Worm (Caenorhabditis elegans) whole organism, midembryonic: ENCODE data around the gene H37A05.2.

Experiments used
- T22C8.4 ChIP-seq: fragments of 200-800 bp; sonication (Bioruptor generic); IDR thresholded peaks from 2 replicates; pipeline ENCODE4 v1.3.6; 2022; ENCODE audit warnings: missing genetic modification characterization, missing compliant biosample characterization
- cog-1 ChIP-seq: sonication (generic microtip); optimal IDR thresholded peaks from 2 replicates; lab custom pipeline; 2016; ENCODE audit warnings: missing genetic modification characterization, missing compliant biosample characterization
- flt-1 ChIP-seq: fragments of 200-800 bp; sonication (Bioruptor generic); IDR thresholded peaks from 2 replicates; pipeline ENCODE4 v1.3.6; 2022; ENCODE audit warnings: missing genetic modification characterization, missing compliant biosample characterization
- klf-2 ChIP-seq: fragments of 200-800 bp; sonication (Bioruptor generic); conservative IDR thresholded peaks from 2 replicates; pipeline ENCODE4 v1.3.6; 2022; ENCODE audit warnings: missing genetic modification reagents, missing genetic modification characterization, missing compliant biosample characterization
- med-1 ChIP-seq: sonication (generic microtip); optimal IDR thresholded peaks from 2 replicates; lab custom pipeline; 2017; ENCODE audit warnings: missing genetic modification characterization, mild to moderate bottlenecking, missing compliant biosample characterization, antibody characterized with exemption, missing genetic modification reagents; ENCODE audit not compliant: insufficient read depth
- ref-1 ChIP-seq: fragments of 200-800 bp; sonication (Bioruptor generic); conservative IDR thresholded peaks from 2 replicates; pipeline ENCODE4 v1.3.6; 2022; ENCODE audit warnings: missing genetic modification reagents, missing genetic modification characterization, missing compliant biosample characterization
- tab-1 ChIP-seq: fragments of 200-800 bp; sonication (Bioruptor generic); IDR thresholded peaks from 2 replicates; pipeline ENCODE4 v1.3.6; 2022; ENCODE audit warnings: missing genetic modification characterization, missing compliant biosample characterization
- ztf-23 ChIP-seq: fragments of 200-800 bp; sonication (Bioruptor generic); IDR thresholded peaks from 2 replicates; pipeline ENCODE4 v1.3.6; 2022; ENCODE audit warnings: missing genetic modification reagents, missing genetic modification characterization, missing compliant biosample characterization
- ztf-29 ChIP-seq: fragments of 200-800 bp; sonication (Bioruptor generic); IDR thresholded peaks from 2 replicates; pipeline ENCODE4 v1.3.6; 2022; ENCODE audit warnings: missing genetic modification reagents, missing genetic modification characterization, missing compliant biosample characterization

H37A05.2 gene

ce11 chrV:13634149-13634548 lies at the start of gene H37A05.2:
TSS of gene H37A05.2 (minus strand) at chrV:13634249.
- TF ChIP-seq ref-1 (GFP tag; lab: Robert Waterston, UW), result no peak
- no peak for TF ChIP-seq cog-1 (tag; lab: Kevin White, UChicago)
- TF ChIP-seq flt-1 (GFP tag; lab: Robert Waterston, UW), result no peak
- TF ChIP-seq med-1 (GFP tag; lab: Kevin White, UChicago), result no peak
- no peak for TF ChIP-seq ztf-29
- TF ChIP-seq ztf-23 (GFP tag; lab: Robert Waterston, UW), result no peak
- no peak for TF ChIP-seq klf-2 (GFP tag; lab: Robert Waterston, UW)
- no peak for TF ChIP-seq tab-1 (GFP tag; lab: Robert Waterston, UW)
- no peak for TF ChIP-seq T22C8.4

ce11 chrV:13681445-13681844 lies 47.4 kb upstream of the H37A05.2 start:
- TF ChIP-seq ref-1 (GFP tag; lab: Robert Waterston, UW), result no peak
- TF ChIP-seq flt-1 (GFP tag; lab: Robert Waterston, UW), result no peak
- TF ChIP-seq ztf-23 (GFP tag; lab: Robert Waterston, UW), result no peak
- no peak for TF ChIP-seq tab-1 (GFP tag; lab: Robert Waterston, UW)
- no peak for TF ChIP-seq med-1 (GFP tag; lab: Kevin White, UChicago)
- TF ChIP-seq cog-1 (tag; lab: Kevin White, UChicago), result no peak
- TF ChIP-seq T22C8.4, result no peak
- no peak for TF ChIP-seq klf-2 (GFP tag; lab: Robert Waterston, UW)
- TF ChIP-seq ztf-29, result no peak

ce11 chrV:13679859-13680258 lies 45.8 kb upstream of the H37A05.2 start:
- TF ChIP-seq tab-1 (GFP tag; lab: Robert Waterston, UW) (no peak), ztf-29 (no peak), ref-1 (GFP tag; lab: Robert Waterston, UW) (no peak), ztf-23 (GFP tag; lab: Robert Waterston, UW) (no peak), flt-1 (GFP tag; lab: Robert Waterston, UW) (no peak), cog-1 (tag; lab: Kevin White, UChicago) (no peak), klf-2 (GFP tag; lab: Robert Waterston, UW) (no peak), med-1 (GFP tag; lab: Kevin White, UChicago) (no peak), T22C8.4 (no peak)

- peak; percentile 77 for TF ChIP-seq cog-1 (tag; lab: Kevin White, UChicago)
- TF ChIP-seq ztf-23 (GFP tag; lab: Robert Waterston, UW), result no peak
Observed at ce11 chrV:13678542-13678941, 44.5 kb upstream of the H37A05.2 start, which contains the start of the genes tag-65 and ccz-1. TSS of gene tag-65 (minus strand) at chrV:13678587. TSS of gene ccz-1 (plus strand) at chrV:13678875.

- TF ChIP-seq ztf-29, result no peak
- no peak for TF ChIP-seq tab-1 (GFP tag; lab: Robert Waterston, UW)
- TF ChIP-seq ztf-23 (GFP tag; lab: Robert Waterston, UW), result no peak
- TF ChIP-seq klf-2 (GFP tag; lab: Robert Waterston, UW), result no peak
- no peak for TF ChIP-seq ref-1 (GFP tag; lab: Robert Waterston, UW)
- no peak for TF ChIP-seq cog-1 (tag; lab: Kevin White, UChicago)
- TF ChIP-seq T22C8.4, result no peak
- TF ChIP-seq flt-1 (GFP tag; lab: Robert Waterston, UW), result no peak
- TF ChIP-seq med-1 (GFP tag; lab: Kevin White, UChicago), result no peak
Observed at ce11 chrV:13671911-13672639, 38.0 kb upstream of the H37A05.2 start, which contains the start of the genes mip-2 and F58G11.4. TSS of gene mip-2 (minus strand) at chrV:13671958. TSS of gene F58G11.4 (plus strand) at chrV:13672589.

ce11 chrV:13669170-13669569 lies 35.1 kb upstream of the H37A05.2 start:
- TF ChIP-seq ref-1 (GFP tag; lab: Robert Waterston, UW) (no peak), tab-1 (GFP tag; lab: Robert Waterston, UW) (no peak), med-1 (GFP tag; lab: Kevin White, UChicago) (no peak), cog-1 (tag; lab: Kevin White, UChicago) (no peak), flt-1 (GFP tag; lab: Robert Waterston, UW) (no peak), ztf-29 (no peak), ztf-23 (GFP tag; lab: Robert Waterston, UW) (no peak), T22C8.4 (no peak), klf-2 (GFP tag; lab: Robert Waterston, UW) (no peak)

ce11 chrV:13668337-13668736 lies 34.3 kb upstream of the H37A05.2 start:
- TF ChIP-seq tab-1 (GFP tag; lab: Robert Waterston, UW), result 0 out of 2 replicates have a peak, but pooled peaks have one; percentile 23
- no peak for TF ChIP-seq cog-1 (tag; lab: Kevin White, UChicago)
- no peak for TF ChIP-seq ztf-29
- TF ChIP-seq med-1 (GFP tag; lab: Kevin White, UChicago), result no peak
- peak; percentile 57; the same call in 1 of the 2 replicates for TF ChIP-seq flt-1 (GFP tag; lab: Robert Waterston, UW)
- no peak for TF ChIP-seq T22C8.4
- TF ChIP-seq ref-1 (GFP tag; lab: Robert Waterston, UW), result no peak
- no peak for TF ChIP-seq klf-2 (GFP tag; lab: Robert Waterston, UW)
- TF ChIP-seq ztf-23 (GFP tag; lab: Robert Waterston, UW), result no peak

- TF ChIP-seq cog-1 (tag; lab: Kevin White, UChicago), result no peak
- no peak for TF ChIP-seq ztf-29
- no peak for TF ChIP-seq klf-2 (GFP tag; lab: Robert Waterston, UW)
- no peak for TF ChIP-seq med-1 (GFP tag; lab: Kevin White, UChicago)
- no peak for TF ChIP-seq ztf-23 (GFP tag; lab: Robert Waterston, UW)
- no peak for TF ChIP-seq tab-1 (GFP tag; lab: Robert Waterston, UW)
Observed at ce11 chrV:13666460-13666859, 32.4 kb upstream of the H37A05.2 start.

- TF ChIP-seq med-1 (GFP tag; lab: Kevin White, UChicago) (no peak), tab-1 (GFP tag; lab: Robert Waterston, UW) (no peak), ref-1 (GFP tag; lab: Robert Waterston, UW) (no peak), cog-1 (tag; lab: Kevin White, UChicago) (no peak)
Observed at ce11 chrV:13665089-13665488, 31.0 kb upstream of the H37A05.2 start, which contains the start of gene rde-12. TSS of gene rde-12 (plus strand) at chrV:13665389.
